Fruit fly (Drosophila melanogaster) whole organism, embryonic: ENCODE results near the gene Ir25a.

Source experiments
- CG10321 ChIP-seq: fragments of 200-800 bp; sonication (Bioruptor generic); IDR thresholded peaks from 2 replicates; pipeline ENCODE4 v1.3.6; 2022; ENCODE audit warnings: missing biosample characterization, missing genetic modification characterization
- CG10431 ChIP-seq: fragments of 200-800 bp; sonication (Bioruptor generic); optimal IDR thresholded peaks from 3 replicates; lab custom pipeline; 2018; ENCODE audit warnings: missing biosample characterization, mild to moderate bottlenecking, missing genetic modification characterization
- CG10959 ChIP-seq: fragments of 200-800 bp; sonication (Bioruptor generic); IDR thresholded peaks from 2 replicates; pipeline ENCODE4 v1.3.6; 2022; ENCODE audit warnings: missing biosample characterization, missing genetic modification characterization
- CG11723 ChIP-seq: fragments of 200-800 bp; sonication (Bioruptor generic); optimal IDR thresholded peaks from 2 replicates; lab custom pipeline; 2017; ENCODE audit warnings: missing biosample characterization, mild to moderate bottlenecking, missing genetic modification characterization
- CG12236 ChIP-seq: fragments of 200-800 bp; sonication (Bioruptor generic); optimal IDR thresholded peaks from 2 replicates; lab custom pipeline; 2016; ENCODE audit warnings: missing biosample characterization, missing genetic modification characterization
- CG12769 ChIP-seq: fragments of 200-800 bp; sonication (Bioruptor generic); optimal IDR thresholded peaks from 2 replicates; lab custom pipeline; 2019; ENCODE audit warnings: missing biosample characterization, mild to moderate bottlenecking, missing genetic modification characterization, moderate library complexity
- CG13775 ChIP-seq: fragments of 200-800 bp; sonication (Bioruptor generic); optimal IDR thresholded peaks from 3 replicates; lab custom pipeline; 2017; ENCODE audit warnings: missing biosample characterization, mild to moderate bottlenecking, missing genetic modification characterization
- CG14441 ChIP-seq: fragments of 200-800 bp; sonication (Bioruptor generic); IDR thresholded peaks from 2 replicates; pipeline ENCODE4 v1.3.6; 2022; ENCODE audit warnings: missing biosample characterization, missing genetic modification characterization
- CG14667 ChIP-seq: fragments of 200-800 bp; sonication (Bioruptor generic); IDR thresholded peaks from 2 replicates; pipeline ENCODE4 v1.3.6; 2022; ENCODE audit warnings: missing biosample characterization, missing genetic modification characterization
- CG16779 ChIP-seq: fragments of 200-800 bp; sonication (Bioruptor generic); IDR thresholded peaks from 2 replicates; pipeline ENCODE4 v1.3.6; 2022; ENCODE audit warnings: missing biosample characterization, missing genetic modification characterization
- CG17359 ChIP-seq: fragments of 200-800 bp; sonication (Bioruptor generic); optimal IDR thresholded peaks from 3 replicates; lab custom pipeline; 2018; ENCODE audit warnings: missing biosample characterization, mild to moderate bottlenecking, missing genetic modification characterization, moderate library complexity
- CG2202 ChIP-seq: fragments of 200-800 bp; sonication (Bioruptor generic); optimal IDR thresholded peaks from 2 replicates; lab custom pipeline; 2018; ENCODE audit warnings: missing biosample characterization, mild to moderate bottlenecking, missing genetic modification characterization
- CG4282 ChIP-seq: fragments of 200-800 bp; sonication (Bioruptor generic); optimal IDR thresholded peaks from 2 replicates; lab custom pipeline; 2016; ENCODE audit warnings: missing biosample characterization, missing genetic modification characterization
- CG8765 ChIP-seq: fragments of 200-800 bp; sonication (Bioruptor generic); IDR thresholded peaks from 2 replicates; pipeline ENCODE4 v1.3.6; 2022; ENCODE audit warnings: missing biosample characterization, missing genetic modification characterization
- CkIIα-i1 ChIP-seq: fragments of 200-800 bp; sonication (Bioruptor generic); IDR thresholded peaks from 2 replicates; pipeline ENCODE4 v1.3.6; 2022; ENCODE audit warnings: missing biosample characterization, missing genetic modification characterization
- D ChIP-seq, 2 experiments: fragments of 200-800 bp in 1 of 2; fragments of >200 bp in 1 of 2; sonication (Bioruptor generic) in 1 of 2; optimal IDR thresholded peaks; 2 replicates in 1 of 2; 3 replicates in 1 of 2; lab custom pipeline; 2017; ENCODE audit warnings: mild to moderate bottlenecking in 1 of 2, missing biosample characterization in 1 of 2, missing genetic modification characterization in 1 of 2, missing genetic modification reagents in 1 of 2
- Dip3 ChIP-seq: fragments of 200-800 bp; sonication (Bioruptor generic); optimal IDR thresholded peaks from 3 replicates; lab custom pipeline; 2016; ENCODE audit warnings: missing biosample characterization, missing genetic modification characterization
- Dll ChIP-seq: fragments of 200-800 bp; sonication (Bioruptor generic); IDR thresholded peaks from 4 replicates; pipeline ENCODE4 v1.3.6; 2022; ENCODE audit warnings: missing biosample characterization, missing genetic modification characterization; ENCODE audit not compliant: partially characterized antibody
- Drgx ChIP-seq: fragments of 200-800 bp; sonication (Bioruptor generic); IDR thresholded peaks from 2 replicates; pipeline ENCODE4 v1.3.6; 2022; ENCODE audit warnings: missing biosample characterization, missing genetic modification characterization
- Ets65A ChIP-seq: fragments of 200-800 bp; sonication (Bioruptor generic); peaks from one replicate; lab custom pipeline; 2016; ENCODE audit warnings: missing biosample characterization, missing genetic modification characterization
- Hr3 ChIP-seq: fragments of 200-800 bp; sonication (Bioruptor generic); optimal IDR thresholded peaks from 3 replicates; lab custom pipeline; 2016; ENCODE audit warnings: missing biosample characterization, missing genetic modification characterization
- Oaz ChIP-seq: fragments of 200-800 bp; sonication (Bioruptor generic); IDR thresholded peaks from 2 replicates; pipeline ENCODE4 v1.3.6; 2022; ENCODE audit warnings: missing biosample characterization, missing genetic modification characterization
- Six4 ChIP-seq: fragments of 200-800 bp; sonication (Bioruptor generic); optimal IDR thresholded peaks from 2 replicates; lab custom pipeline; 2016; ENCODE audit warnings: missing biosample characterization, missing genetic modification characterization
- Sox102F ChIP-seq: fragments of 200-800 bp; sonication (Bioruptor generic); optimal IDR thresholded peaks from 2 replicates; lab custom pipeline; 2018; ENCODE audit warnings: missing biosample characterization, mild to moderate bottlenecking, missing genetic modification characterization, moderate library complexity
- Tbp ChIP-seq: fragments of >200 bp; optimal IDR thresholded peaks from 2 replicates; lab custom pipeline; 2018; ENCODE audit warnings: missing biosample characterization, missing genetic modification characterization
- al ChIP-seq: fragments of 200-800 bp; sonication (Bioruptor generic); IDR thresholded peaks from 2 replicates; pipeline ENCODE4 v1.3.6; 2022; ENCODE audit warnings: missing biosample characterization, missing genetic modification characterization
- ap ChIP-seq: fragments of 200-800 bp; sonication (Bioruptor generic); IDR thresholded peaks from 2 replicates; pipeline ENCODE4 v1.3.6; 2022; ENCODE audit warnings: missing biosample characterization, missing genetic modification characterization
- bigmax ChIP-seq: fragments of 200-800 bp; sonication (Bioruptor generic); optimal IDR thresholded peaks from 2 replicates; lab custom pipeline; 2018; ENCODE audit warnings: missing biosample characterization, mild to moderate bottlenecking, missing genetic modification characterization
- cg ChIP-seq: fragments of 200-800 bp; sonication (Bioruptor generic); optimal IDR thresholded peaks from 3 replicates; lab custom pipeline; 2019; ENCODE audit warnings: missing biosample characterization, mild to moderate bottlenecking, missing genetic modification characterization, moderate library complexity
- chinmo ChIP-seq: fragments of 200-800 bp; sonication (Bioruptor generic); IDR thresholded peaks from 4 replicates; pipeline ENCODE4 v1.3.6; 2022; ENCODE audit warnings: missing biosample characterization, missing genetic modification characterization; ENCODE audit not compliant: partially characterized antibody
- en ChIP-seq: fragments of 200-800 bp; sonication (Bioruptor generic); optimal IDR thresholded peaks from 2 replicates; lab custom pipeline; 2016; ENCODE audit warnings: missing biosample characterization, missing genetic modification characterization
- exex ChIP-seq: fragments of 200-800 bp; sonication (Bioruptor generic); optimal IDR thresholded peaks from 4 replicates; lab custom pipeline; 2018; ENCODE audit warnings: missing biosample characterization, mild to moderate bottlenecking, missing genetic modification characterization, moderate library complexity
- gce ChIP-seq: fragments of 200-800 bp; sonication (Bioruptor generic); IDR thresholded peaks from 3 replicates; pipeline ENCODE4 v1.3.6; 2022; ENCODE audit warnings: missing biosample characterization, missing genetic modification characterization
- grn ChIP-seq: fragments of 200-800 bp; sonication (Bioruptor generic); optimal IDR thresholded peaks from 3 replicates; lab custom pipeline; 2017; ENCODE audit warnings: missing biosample characterization, missing genetic modification characterization
- ham ChIP-seq: fragments of 200-800 bp; sonication (Bioruptor generic); IDR thresholded peaks from 2 replicates; pipeline ENCODE4 v1.3.6; 2022; ENCODE audit warnings: missing biosample characterization, missing genetic modification characterization
- ken ChIP-seq: fragments of 200-800 bp; sonication (Bioruptor generic); IDR thresholded peaks from 3 replicates; pipeline ENCODE4 v1.3.6; 2022; ENCODE audit warnings: missing biosample characterization, missing genetic modification characterization
- knrl ChIP-seq: fragments of 200-800 bp; sonication (Bioruptor generic); IDR thresholded peaks from 3 replicates; pipeline ENCODE4 v1.3.6; 2022; ENCODE audit warnings: missing biosample characterization, missing genetic modification characterization; ENCODE audit not compliant: partially characterized antibody
- lilli ChIP-seq: fragments of 200-800 bp; sonication (Bioruptor generic); optimal IDR thresholded peaks from 3 replicates; lab custom pipeline; 2016; ENCODE audit warnings: missing biosample characterization, missing genetic modification characterization
- lov ChIP-seq, 2 experiments: fragments of 200-800 bp in 1 of 2; fragments of >200 bp in 1 of 2; sonication (Bioruptor generic) in 1 of 2; IDR thresholded peaks in 1 of 2; optimal IDR thresholded peaks in 1 of 2; 2 replicates in 1 of 2; 3 replicates in 1 of 2; pipeline versions ENCODE4 v1.3.6 to Lab custom; 2017 to 2022; ENCODE audit warnings: missing biosample characterization in 1 of 2, missing genetic modification characterization in 1 of 2
- nerfin-1 ChIP-seq: fragments of 200-800 bp; sonication (Bioruptor generic); optimal IDR thresholded peaks from 3 replicates; lab custom pipeline; 2019; ENCODE audit warnings: missing biosample characterization, mild to moderate bottlenecking, missing genetic modification characterization, moderate library complexity
- p53 ChIP-seq: fragments of 200-800 bp; sonication (Bioruptor generic); optimal IDR thresholded peaks from 2 replicates; lab custom pipeline; 2016; ENCODE audit warnings: missing biosample characterization, missing genetic modification characterization
- pros ChIP-seq: fragments of 200-800 bp; sonication (Bioruptor generic); optimal IDR thresholded peaks from 3 replicates; lab custom pipeline; 2019; ENCODE audit warnings: missing biosample characterization, mild to moderate bottlenecking, missing genetic modification characterization, moderate library complexity
- pum ChIP-seq: fragments of 200-800 bp; sonication (Bioruptor generic); optimal IDR thresholded peaks from 2 replicates; lab custom pipeline; 2016; ENCODE audit warnings: missing biosample characterization, missing genetic modification characterization
- rib ChIP-seq: fragments of 200-800 bp; sonication (Bioruptor generic); IDR thresholded peaks from 2 replicates; pipeline ENCODE4 v1.3.6; 2022; ENCODE audit warnings: missing biosample characterization, missing genetic modification characterization
- ro ChIP-seq: fragments of 200-800 bp; sonication (Bioruptor generic); IDR thresholded peaks from 2 replicates; pipeline ENCODE4 v1.3.6; 2022; ENCODE audit warnings: missing biosample characterization, missing genetic modification characterization
- row ChIP-seq: fragments of 200-800 bp; sonication (Bioruptor generic); IDR thresholded peaks from 3 replicates; pipeline ENCODE4 v1.3.6; 2022; ENCODE audit warnings: missing biosample characterization, missing genetic modification characterization
- slp2 ChIP-seq: fragments of 200-800 bp; sonication (Bioruptor generic); optimal IDR thresholded peaks from 2 replicates; lab custom pipeline; 2016; ENCODE audit warnings: missing biosample characterization, missing genetic modification characterization
- unpg ChIP-seq: fragments of 200-800 bp; sonication (Bioruptor generic); optimal IDR thresholded peaks from 3 replicates; lab custom pipeline; 2018; ENCODE audit warnings: missing biosample characterization, mild to moderate bottlenecking, missing genetic modification characterization, moderate library complexity
- usp ChIP-seq: fragments of >200 bp; optimal IDR thresholded peaks from 2 replicates; lab custom pipeline; 2017; ENCODE audit warnings: missing biosample characterization, missing genetic modification characterization
- wor ChIP-seq: fragments of 200-800 bp; sonication (Bioruptor generic); IDR thresholded peaks from 2 replicates; pipeline ENCODE4 v1.3.6; 2022; ENCODE audit warnings: missing biosample characterization, missing genetic modification characterization

Ir25a gene

DNA sequence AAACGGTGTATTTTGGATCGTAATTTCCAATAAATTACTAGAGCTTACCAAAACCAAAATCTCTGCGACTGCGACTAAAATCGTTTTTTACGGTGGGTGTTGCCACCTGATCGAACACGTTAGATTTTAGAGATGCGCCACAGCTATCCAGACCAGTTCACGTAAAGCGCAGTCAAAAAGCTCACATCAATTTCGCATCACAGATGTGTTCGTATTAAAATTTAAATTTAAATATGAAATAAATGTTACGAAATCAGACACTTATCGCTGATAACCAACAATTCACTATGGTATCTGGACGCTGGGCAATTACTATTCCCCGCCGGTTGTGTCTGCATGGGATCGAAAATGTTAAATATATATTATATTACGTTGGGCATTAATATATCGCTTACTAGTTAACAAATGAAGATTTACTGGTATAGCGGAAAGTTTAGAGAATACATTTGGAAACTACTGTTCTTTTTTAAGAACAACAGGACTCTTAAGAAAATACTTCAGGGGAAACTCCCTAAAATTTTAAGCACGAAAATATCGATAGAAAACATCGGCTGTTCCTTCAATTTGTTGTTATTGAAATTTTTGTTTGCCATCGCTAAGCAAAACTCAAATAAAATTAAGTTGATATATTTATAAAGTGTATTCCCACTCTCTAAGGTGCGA is 12.2 kb upstream of the Ir25a start, which contains the start of the genes mxt and CG11927 (continued):
- TF ChIP-seq en (no peak), ap (GFP tag; lab: Robert Waterston, UW) (no peak), chinmo (GFP tag; lab: Robert Waterston, UW) (0 out of 4 replicates have a peak, but pooled peaks have one; percentile 63), CG14441 (0 out of 2 replicates have a peak, but pooled peaks have one; percentile 40), lilli (GFP tag; lab: Kevin White, UChicago) (peak; percentile 75), knrl (GFP tag; lab: Robert Waterston, UW) (peak; percentile 88), CG14667 (0 out of 2 replicates have a peak, but pooled peaks have one; percentile 19), Sox102F (GFP tag; lab: Kevin White, UChicago) (no peak), CG11723 (GFP tag; lab: Kevin White, UChicago) (no peak), CkIIα-i1 (GFP tag; lab: Robert Waterston, UW) (no peak), exex (tag; lab: Kevin White, UChicago) (no peak), CG16779 (GFP tag; lab: Robert Waterston, UW) (no peak), bigmax (GFP tag; lab: Kevin White, UChicago) (no peak), Six4 (GFP tag; lab: Kevin White, UChicago) (peak; percentile 46), CG10959 (no peak), p53 (GFP tag; lab: Kevin White, UChicago) (no peak), Hr3 (GFP tag; lab: Kevin White, UChicago) (peak; percentile 52), CG4282 (GFP tag; lab: Kevin White, UChicago) (no peak), gce (GFP tag; lab: Robert Waterston, UW) (no peak), D (optimal IDR thresholded peaks at IDR 0.05; lab: Kevin White, UChicago) (no peak), D (GFP tag; optimal IDR thresholded peaks at IDR 0.05; lab: Kevin White, UChicago) (no peak), CG2202 (tag; lab: Kevin White, UChicago) (no peak), lov (optimal IDR thresholded peaks at IDR 0.05; lab: Kevin White, UChicago) (no peak), lov (GFP tag; IDR thresholded peaks at IDR 0.05; lab: Robert Waterston, UW) (no peak), ham (GFP tag; lab: Robert Waterston, UW) (no peak), wor (no peak), CG8765 (GFP tag; lab: Robert Waterston, UW) (no peak), CG12769 (no peak), Oaz (no peak), Ets65A (GFP tag; lab: Kevin White, UChicago) (peak; percentile 13), grn (GFP tag; lab: Kevin White, UChicago) (no peak), rib (GFP tag; lab: Robert Waterston, UW) (no peak), unpg (GFP tag; lab: Kevin White, UChicago) (no peak), CG13775 (GFP tag; lab: Kevin White, UChicago) (peak; percentile 59), Tbp (GFP tag; lab: Kevin White, UChicago) (no peak), Dip3 (peak; percentile 33), CG12236 (no peak), cg (GFP tag; lab: Kevin White, UChicago) (no peak), pum (peak; percentile 30), usp (GFP tag; lab: Kevin White, UChicago) (no peak), nerfin-1 (tag; lab: Kevin White, UChicago) (no peak), Drgx (no peak), ro (GFP tag; lab: Robert Waterston, UW) (no peak), row (GFP tag; lab: Robert Waterston, UW) (peak; percentile 80), pros (GFP tag; lab: Kevin White, UChicago) (no peak), al (GFP tag; lab: Robert Waterston, UW) (no peak), Dll (GFP tag; lab: Robert Waterston, UW) (peak; percentile 93), CG10431 (no peak), slp2 (GFP tag; lab: Kevin White, UChicago) (no peak), CG17359 (tag; lab: Kevin White, UChicago) (peak; percentile 8), CG10321 (no peak), ken (GFP tag; lab: Robert Waterston, UW) (peak; percentile 64; the same call in 2 of the 3 replicates)
